Fruit fly (Drosophila melanogaster): Measurements from ENCODE around the gene sgg.

sgg gene

dm6 chrX:2603851-2604505, 29.8 kb upstream of the sgg start, which contains the start of the genes Klp3A and Zw10 (continued):
- TF ChIP-seq ssp (GFP tag; IDR thresholded peaks at IDR 0.05) (no peak), shn (GFP tag; optimal IDR thresholded peaks at IDR 0.05) (peak; percentile 8), CG32532 (GFP tag; IDR thresholded peaks at IDR 0.05) (no peak), maf-S (GFP tag; optimal IDR thresholded peaks at IDR 0.05) (no peak), CG11093 (GFP tag; IDR thresholded peaks at IDR 0.05) (no peak), Doc2 (GFP tag; IDR thresholded peaks at IDR 0.05) (no peak), CG11696 (GFP tag; IDR thresholded peaks at IDR 0.05) (no peak), dmrt99B (tag; optimal IDR thresholded peaks at IDR 0.05) (no peak), CG17912 (GFP tag; optimal IDR thresholded peaks at IDR 0.05) (no peak), CG4282 (GFP tag; optimal IDR thresholded peaks at IDR 0.05) (no peak), Blimp-1 (GFP tag; optimal IDR thresholded peaks at IDR 0.05) (no peak), Drgx (GFP tag; IDR thresholded peaks at IDR 0.05) (no peak), CG10959 (GFP tag; IDR thresholded peaks at IDR 0.05) (no peak), exex (tag; optimal IDR thresholded peaks at IDR 0.05) (no peak), emc (GFP tag; optimal IDR thresholded peaks at IDR 0.05) (no peak), CG4360 (GFP tag; IDR thresholded peaks at IDR 0.05) (no peak), Awh (GFP tag; IDR thresholded peaks at IDR 0.05) (no peak), h (optimal IDR thresholded peaks at IDR 0.05) (no peak), bab2 (GFP tag; optimal IDR thresholded peaks at IDR 0.05) (no peak), CrebB (tag; optimal IDR thresholded peaks at IDR 0.05) (no peak), D19B (GFP tag; optimal IDR thresholded peaks at IDR 0.05) (no peak), CG6272 (GFP tag; IDR thresholded peaks at IDR 0.05) (peak; percentile 26; the same call in 1 of the 2 replicates), gro (GFP tag; optimal IDR thresholded peaks at IDR 0.05) (no peak), jing (GFP tag; optimal IDR thresholded peaks at IDR 0.05) (no peak), tap (tag; optimal IDR thresholded peaks at IDR 0.05) (no peak), CG7928 (GFP tag; optimal IDR thresholded peaks at IDR 0.05) (no peak), Hsf (GFP tag; optimal IDR thresholded peaks at IDR 0.05) (no peak), Usf (GFP tag; optimal IDR thresholded peaks at IDR 0.05) (no peak), Ets97D (GFP tag; optimal IDR thresholded peaks at IDR 0.05) (peak; percentile 26), CG10209 (GFP tag; optimal IDR thresholded peaks at IDR 0.05) (no peak), trh (GFP tag; optimal IDR thresholded peaks at IDR 0.05) (no peak), ara (GFP tag; IDR thresholded peaks at IDR 0.05) (no peak), Atf3 (GFP tag; optimal IDR thresholded peaks at IDR 0.05) (no peak), pho (GFP tag; optimal IDR thresholded peaks at IDR 0.05) (peak; percentile 43), Oli (tag; optimal IDR thresholded peaks at IDR 0.05) (no peak), lab (GFP tag; optimal IDR thresholded peaks at IDR 0.05) (no peak), Xrp1 (GFP tag; IDR thresholded peaks at IDR 0.05) (no peak), CG3065 (GFP tag; optimal IDR thresholded peaks at IDR 0.05) (no peak), sens-2 (GFP tag; IDR thresholded peaks at IDR 0.05) (no peak), CG7357 (GFP tag; IDR thresholded peaks at IDR 0.05) (no peak), peb (GFP tag; IDR thresholded peaks at IDR 0.05) (no peak), btn (GFP tag; optimal IDR thresholded peaks at IDR 0.05) (no peak), CG17328 (GFP tag; IDR thresholded peaks at IDR 0.05) (no peak), mirr (GFP tag; optimal IDR thresholded peaks at IDR 0.05) (no peak), CG12219 (GFP tag; optimal IDR thresholded peaks at IDR 0.05) (no peak), zfh2 (GFP tag; optimal IDR thresholded peaks at IDR 0.05) (peak; percentile 30), Dek (tag; optimal IDR thresholded peaks at IDR 0.05) (no peak), aop (GFP tag; IDR thresholded peaks at IDR 0.05) (no peak), Atf-2 (GFP tag; optimal IDR thresholded peaks at IDR 0.05) (peak; percentile 1), bowl (GFP tag; IDR thresholded peaks at IDR 0.05) (no peak), run (tag; optimal IDR thresholded peaks at IDR 0.05) (no peak), eve (GFP tag; optimal IDR thresholded peaks at IDR 0.05) (no peak), insv (GFP tag; optimal IDR thresholded peaks at IDR 0.05) (no peak)

Measured in whole organism, embryonic.